Worm (Caenorhabditis elegans) whole organism, L2 larva: ENCODE measurements around the gene odd-1.

Experiments
- Y55F3AM.14 ChIP-seq: fragments of 200-800 bp; sonication (Bioruptor generic); optimal IDR thresholded peaks from 2 replicates; lab custom pipeline; 2018; ENCODE audit warnings: mild to moderate bottlenecking, missing genetic modification characterization, missing compliant biosample characterization
- elt-3 ChIP-seq: sonication (generic microtip); optimal IDR thresholded peaks from 2 replicates; lab custom pipeline; 2017; ENCODE audit warnings: missing biosample characterization, missing genetic modification characterization
- fos-1 ChIP-seq: fragments of 150-350 bp; optimal IDR thresholded peaks from 2 replicates; lab custom pipeline; 2014; ENCODE audit warnings: missing biosample characterization, missing genetic modification characterization
- gmeb-1 ChIP-seq: fragments of 150-350 bp; optimal IDR thresholded peaks from 2 replicates; lab custom pipeline; 2014; ENCODE audit warnings: missing biosample characterization, missing genetic modification characterization
- nhr-10 ChIP-seq: sonication (generic microtip); optimal IDR thresholded peaks from 2 replicates; lab custom pipeline; 2017; ENCODE audit warnings: missing biosample characterization, missing genetic modification characterization
- skn-1 ChIP-seq: sonication (generic microtip); optimal IDR thresholded peaks from 2 replicates; lab custom pipeline; 2017; ENCODE audit warnings: missing biosample characterization, missing genetic modification characterization
- sma-9 ChIP-seq, 2 experiments: fragments of 150-350 bp in 1 of 2; sonication (generic microtip) in 1 of 2; optimal IDR thresholded peaks; 2 replicates each; lab custom pipeline; 2014 to 2016; ENCODE audit warnings: missing genetic modification characterization in 2 of 2, mild to moderate bottlenecking in 1 of 2, missing biosample characterization in 1 of 2, missing compliant biosample characterization in 1 of 2, missing genetic modification reagents in 1 of 2, moderate library complexity in 1 of 2
- ztf-4 ChIP-seq: fragments of 150-350 bp; optimal IDR thresholded peaks from 2 replicates; lab custom pipeline; 2014; ENCODE audit warnings: missing biosample characterization, missing genetic modification characterization

DNA sequence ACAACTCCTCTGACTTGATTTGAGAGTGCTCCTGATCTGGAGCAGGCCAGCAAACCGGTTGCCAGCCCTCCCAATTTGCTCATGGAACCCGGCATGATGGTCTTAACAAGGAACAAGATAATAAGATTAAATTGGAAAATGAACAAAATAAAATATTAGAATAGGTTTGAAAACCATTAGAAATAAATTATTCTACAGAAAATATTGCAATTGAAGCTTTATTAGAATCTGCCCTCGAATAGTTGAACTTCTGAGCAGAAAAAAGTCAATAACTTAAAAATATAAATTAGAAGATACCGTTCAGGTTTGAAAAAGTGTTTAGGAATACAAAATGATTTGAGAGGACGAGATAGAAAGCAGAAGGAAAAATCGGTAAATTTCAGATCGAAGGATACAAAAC is 50.6 kb downstream of the odd-1 start, which contains the start of gene nuo-4:
- TF ChIP-seq ztf-4 (tag; lab: Kevin White, UChicago) (no peak), gmeb-1 (tag; lab: Kevin White, UChicago) (no peak), skn-1 (no peak), Y55F3AM.14 (no peak), fos-1 (no peak), sma-9 (GFP tag; optimal IDR thresholded peaks at IDR 0.05; lab: Kevin White, UChicago) (no peak), sma-9 (tag; optimal IDR thresholded peaks at IDR 0.05; lab: Kevin White, UChicago) (no peak), nhr-10 (tag; lab: Kevin White, UChicago) (no peak), elt-3 (no peak)
